Worm (Caenorhabditis elegans) whole organism, L2 larva: Measurements from ENCODE around the gene npr-18.

Source experiments
- aly-2 ChIP-seq: fragments of 150-350 bp; optimal IDR thresholded peaks from 2 replicates; lab custom pipeline; 2014; ENCODE audit warnings: missing biosample characterization, missing genetic modification characterization
- blmp-1 ChIP-seq: sonication (generic microtip); optimal IDR thresholded peaks from 2 replicates; lab custom pipeline; 2017; ENCODE audit warnings: missing genetic modification characterization, mild to moderate bottlenecking, missing compliant biosample characterization, antibody characterized with exemption, moderate library complexity; ENCODE audit not compliant: insufficient read depth
- fos-1 ChIP-seq: fragments of 150-350 bp; optimal IDR thresholded peaks from 2 replicates; lab custom pipeline; 2014; ENCODE audit warnings: missing biosample characterization, missing genetic modification characterization
- skn-1 ChIP-seq: sonication (generic microtip); optimal IDR thresholded peaks from 2 replicates; lab custom pipeline; 2017; ENCODE audit warnings: missing biosample characterization, missing genetic modification characterization

ce11 chrX:9667391-9667790, 23.2 kb upstream of the npr-18 start:
- TF ChIP-seq skn-1 (tag; lab: Kevin White, UChicago) (no peak), fos-1 (tag; lab: Kevin White, UChicago) (peak; percentile 40), aly-2 (tag; lab: Kevin White, UChicago) (no peak), blmp-1 (tag; lab: Kevin White, UChicago) (peak; percentile 75)
